Worm (Caenorhabditis elegans) whole organism, midembryonic: ENCODE data around the gene F31B9.3.

Source experiments
- T22C8.4 ChIP-seq: fragments of 200-800 bp; sonication (Bioruptor generic); IDR thresholded peaks from 2 replicates; pipeline ENCODE4 v1.3.6; 2022; ENCODE audit warnings: missing genetic modification characterization, missing compliant biosample characterization
- cog-1 ChIP-seq: sonication (generic microtip); optimal IDR thresholded peaks from 2 replicates; lab custom pipeline; 2016; ENCODE audit warnings: missing genetic modification characterization, missing compliant biosample characterization
- flt-1 ChIP-seq: fragments of 200-800 bp; sonication (Bioruptor generic); IDR thresholded peaks from 2 replicates; pipeline ENCODE4 v1.3.6; 2022; ENCODE audit warnings: missing genetic modification characterization, missing compliant biosample characterization
- klf-2 ChIP-seq: fragments of 200-800 bp; sonication (Bioruptor generic); conservative IDR thresholded peaks from 2 replicates; pipeline ENCODE4 v1.3.6; 2022; ENCODE audit warnings: missing genetic modification reagents, missing genetic modification characterization, missing compliant biosample characterization
- med-1 ChIP-seq: sonication (generic microtip); optimal IDR thresholded peaks from 2 replicates; lab custom pipeline; 2017; ENCODE audit warnings: missing genetic modification characterization, mild to moderate bottlenecking, missing compliant biosample characterization, antibody characterized with exemption, missing genetic modification reagents; ENCODE audit not compliant: insufficient read depth
- ref-1 ChIP-seq: fragments of 200-800 bp; sonication (Bioruptor generic); conservative IDR thresholded peaks from 2 replicates; pipeline ENCODE4 v1.3.6; 2022; ENCODE audit warnings: missing genetic modification reagents, missing genetic modification characterization, missing compliant biosample characterization
- tab-1 ChIP-seq: fragments of 200-800 bp; sonication (Bioruptor generic); IDR thresholded peaks from 2 replicates; pipeline ENCODE4 v1.3.6; 2022; ENCODE audit warnings: missing genetic modification characterization, missing compliant biosample characterization
- ztf-23 ChIP-seq: fragments of 200-800 bp; sonication (Bioruptor generic); IDR thresholded peaks from 2 replicates; pipeline ENCODE4 v1.3.6; 2022; ENCODE audit warnings: missing genetic modification reagents, missing genetic modification characterization, missing compliant biosample characterization
- ztf-29 ChIP-seq: fragments of 200-800 bp; sonication (Bioruptor generic); IDR thresholded peaks from 2 replicates; pipeline ENCODE4 v1.3.6; 2022; ENCODE audit warnings: missing genetic modification reagents, missing genetic modification characterization, missing compliant biosample characterization

The F31B9.3 gene

ce11 chrX:15923440-15923839, at the start of gene F31B9.3:
F31B9.3 (plus strand) TSS chrX:15923740.
- TF ChIP-seq cog-1 (tag; lab: Kevin White, UChicago) (no peak), T22C8.4 (GFP tag; lab: Robert Waterston, UW) (no peak), ref-1 (GFP tag; lab: Robert Waterston, UW) (no peak), tab-1 (no peak), flt-1 (GFP tag; lab: Robert Waterston, UW) (no peak), ztf-23 (GFP tag; lab: Robert Waterston, UW) (no peak)

ce11 chrX:15876936-15877335, 46.6 kb upstream of the F31B9.3 start:
- TF ChIP-seq ref-1 (GFP tag; lab: Robert Waterston, UW) (no peak), tab-1 (0 out of 2 replicates have a peak, but pooled peaks have one; percentile 51), ztf-23 (GFP tag; lab: Robert Waterston, UW) (0 out of 2 replicates have a peak, but pooled peaks have one; percentile 62)

- TF ChIP-seq ref-1 (GFP tag; lab: Robert Waterston, UW) (no peak), klf-2 (GFP tag; lab: Robert Waterston, UW) (no peak), cog-1 (tag; lab: Kevin White, UChicago) (no peak), flt-1 (GFP tag; lab: Robert Waterston, UW) (no peak), med-1 (GFP tag; lab: Kevin White, UChicago) (no peak), T22C8.4 (GFP tag; lab: Robert Waterston, UW) (no peak)
Measured at ce11 chrX:15878785-15879184, 44.8 kb upstream of the F31B9.3 start, which contains the start of gene gmeb-2. gmeb-2 (plus strand) TSS chrX:15879085.

ce11 chrX:15881027-15881426, 42.5 kb upstream of the F31B9.3 start:
- TF ChIP-seq cog-1 (tag; lab: Kevin White, UChicago): no peak
- no peak for TF ChIP-seq klf-2 (GFP tag; lab: Robert Waterston, UW)
- 0 out of 2 replicates have a peak, but pooled peaks have one; percentile 10 for TF ChIP-seq tab-1
- no peak for TF ChIP-seq med-1 (GFP tag; lab: Kevin White, UChicago)
- TF ChIP-seq ref-1 (GFP tag; lab: Robert Waterston, UW): no peak
- TF ChIP-seq ztf-23 (GFP tag; lab: Robert Waterston, UW): no peak
- TF ChIP-seq flt-1 (GFP tag; lab: Robert Waterston, UW): no peak

- TF ChIP-seq cog-1 (tag; lab: Kevin White, UChicago) (no peak), flt-1 (GFP tag; lab: Robert Waterston, UW) (no peak), ztf-23 (GFP tag; lab: Robert Waterston, UW) (no peak), med-1 (GFP tag; lab: Kevin White, UChicago) (no peak), ztf-29 (GFP tag; lab: Robert Waterston, UW) (no peak), klf-2 (GFP tag; lab: Robert Waterston, UW) (no peak), T22C8.4 (GFP tag; lab: Robert Waterston, UW) (no peak), tab-1 (no peak), ref-1 (GFP tag; lab: Robert Waterston, UW) (no peak)
Measured at ce11 chrX:15884478-15884877, 39.1 kb upstream of the F31B9.3 start.

- TF ChIP-seq tab-1 (no peak), ztf-29 (GFP tag; lab: Robert Waterston, UW) (no peak), T22C8.4 (GFP tag; lab: Robert Waterston, UW) (no peak), med-1 (GFP tag; lab: Kevin White, UChicago) (no peak), cog-1 (tag; lab: Kevin White, UChicago) (no peak), flt-1 (GFP tag; lab: Robert Waterston, UW) (no peak), ref-1 (GFP tag; lab: Robert Waterston, UW) (no peak), ztf-23 (GFP tag; lab: Robert Waterston, UW) (no peak)
Measured at ce11 chrX:15887495-15887894, 36.0 kb upstream of the F31B9.3 start, which contains the start of gene F53H4.3. F53H4.3 (minus strand) TSS chrX:15887595.

ce11 chrX:15887989-15888388, 35.6 kb upstream of the F31B9.3 start:
- TF ChIP-seq ztf-23 (GFP tag; lab: Robert Waterston, UW): no peak
- TF ChIP-seq cog-1 (tag; lab: Kevin White, UChicago): no peak
- TF ChIP-seq T22C8.4 (GFP tag; lab: Robert Waterston, UW): no peak
- no peak for TF ChIP-seq ztf-29 (GFP tag; lab: Robert Waterston, UW)
- no peak for TF ChIP-seq klf-2 (GFP tag; lab: Robert Waterston, UW)
- no peak for TF ChIP-seq tab-1
- no peak for TF ChIP-seq ref-1 (GFP tag; lab: Robert Waterston, UW)
- TF ChIP-seq med-1 (GFP tag; lab: Kevin White, UChicago): no peak
- no peak for TF ChIP-seq flt-1 (GFP tag; lab: Robert Waterston, UW)

- TF ChIP-seq T22C8.4 (GFP tag; lab: Robert Waterston, UW) (no peak), flt-1 (GFP tag; lab: Robert Waterston, UW) (no peak), ztf-29 (GFP tag; lab: Robert Waterston, UW) (no peak), tab-1 (no peak), cog-1 (tag; lab: Kevin White, UChicago) (no peak), klf-2 (GFP tag; lab: Robert Waterston, UW) (no peak), ref-1 (GFP tag; lab: Robert Waterston, UW) (no peak), med-1 (GFP tag; lab: Kevin White, UChicago) (no peak), ztf-23 (GFP tag; lab: Robert Waterston, UW) (no peak)
Measured at ce11 chrX:15892525-15892924, 31.0 kb upstream of the F31B9.3 start.

ce11 chrX:15901214-15901613, 22.3 kb upstream of the F31B9.3 start:
- TF ChIP-seq ref-1 (GFP tag; lab: Robert Waterston, UW) (no peak), cog-1 (tag; lab: Kevin White, UChicago) (no peak), flt-1 (GFP tag; lab: Robert Waterston, UW) (no peak), T22C8.4 (GFP tag; lab: Robert Waterston, UW) (no peak), ztf-23 (GFP tag; lab: Robert Waterston, UW) (no peak), ztf-29 (GFP tag; lab: Robert Waterston, UW) (no peak), tab-1 (no peak), med-1 (GFP tag; lab: Kevin White, UChicago) (no peak), klf-2 (GFP tag; lab: Robert Waterston, UW) (no peak)
